Worm (Caenorhabditis elegans) whole organism, L4 larva: ENCODE data around the gene R05G6.1.

Source experiments
- daf-12 ChIP-seq: fragments of 150-350 bp; optimal IDR thresholded peaks from 2 replicates; lab custom pipeline; 2014; ENCODE audit warnings: missing biosample characterization, missing genetic modification reagents, missing genetic modification characterization
- jun-1 ChIP-seq: fragments of 150-350 bp; optimal IDR thresholded peaks from 2 replicates; lab custom pipeline; 2014; ENCODE audit warnings: missing biosample characterization, missing genetic modification reagents, missing genetic modification characterization
- nhr-11 ChIP-seq: fragments of 150-350 bp; optimal IDR thresholded peaks from 2 replicates; lab custom pipeline; 2014; ENCODE audit warnings: missing biosample characterization, missing genetic modification characterization

DNA sequence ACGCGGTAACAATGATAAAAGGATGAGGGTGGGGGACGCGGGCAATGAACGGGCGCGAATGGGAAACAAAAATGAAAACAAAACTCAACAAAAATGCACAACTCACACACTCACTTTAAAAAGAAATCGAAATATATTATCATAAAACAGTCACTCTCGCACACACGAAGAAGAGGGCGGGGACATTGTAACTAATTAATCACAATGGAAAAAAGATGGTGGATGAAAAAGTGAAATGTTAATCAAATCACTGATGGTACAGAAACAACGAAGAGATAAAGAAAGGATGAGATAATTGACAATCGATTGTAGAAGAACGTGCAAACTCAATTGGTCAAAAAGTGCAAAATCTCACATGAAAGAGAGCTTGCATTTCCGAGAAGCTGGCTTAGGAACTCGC, 26.8 kb downstream of the R05G6.1 start:
- TF ChIP-seq nhr-11 (tag; lab: Kevin White, UChicago) (no peak), daf-12 (tag; lab: Kevin White, UChicago) (no peak), jun-1 (tag; lab: Kevin White, UChicago) (no peak)
